Fruit fly (Drosophila melanogaster) whole organism, wandering third instar larva: Measurements from ENCODE around the gene CG11404.

ENCODE experiments used
- Abd-B ChIP-seq: fragments of >200 bp; optimal IDR thresholded peaks from 2 replicates; lab custom pipeline; 2017; ENCODE audit warnings: missing biosample characterization, missing genetic modification characterization
- Hr78 ChIP-seq: fragments of >200 bp; optimal IDR thresholded peaks from 2 replicates; lab custom pipeline; 2017; ENCODE audit warnings: missing biosample characterization, missing genetic modification characterization
- Vsx2 ChIP-seq: fragments of 200-300, 225-300 bp; sonication (Bioruptor generic); optimal IDR thresholded peaks from 2 replicates; lab custom pipeline; 2018; ENCODE audit warnings: missing biosample characterization, missing genetic modification characterization; ENCODE audit not compliant: partially characterized antibody
- br ChIP-seq: fragments of 200-800 bp; sonication (Bioruptor generic); optimal IDR thresholded peaks from 2 replicates; lab custom pipeline; 2016; ENCODE audit warnings: missing biosample characterization, missing genetic modification characterization
- dl ChIP-seq, 2 experiments: fragments of 175-275, 200-275 bp in 1 of 2; fragments of 200-275 bp in 1 of 2; sonication (Bioruptor generic); optimal IDR thresholded peaks; lab custom pipeline; 2018; ENCODE audit warnings: mild to moderate bottlenecking in 2 of 2, missing biosample characterization in 2 of 2, missing genetic modification characterization in 2 of 2, moderate library complexity in 2 of 2; ENCODE audit not compliant: partially characterized antibody in 2 of 2, insufficient read depth in 1 of 2
- dmrt93B ChIP-seq: fragments of 200-800 bp; sonication (Bioruptor generic); optimal IDR thresholded peaks from 2 replicates; lab custom pipeline; 2018; ENCODE audit warnings: missing biosample characterization, mild to moderate bottlenecking, missing genetic modification characterization
- fru ChIP-seq: fragments of 200-800 bp; sonication (Bioruptor generic); optimal IDR thresholded peaks from 3 replicates; lab custom pipeline; 2016; ENCODE audit warnings: missing biosample characterization, mild to moderate bottlenecking, missing genetic modification characterization
- h ChIP-seq: fragments of 200-800 bp; sonication (Bioruptor generic); optimal IDR thresholded peaks from 3 replicates; lab custom pipeline; 2016; ENCODE audit warnings: missing biosample characterization, mild to moderate bottlenecking, missing genetic modification characterization
- pan ChIP-seq: fragments of >200 bp; optimal IDR thresholded peaks from 2 replicates; lab custom pipeline; 2017
- usp ChIP-seq: fragments of >200 bp; optimal IDR thresholded peaks from 2 replicates; lab custom pipeline; 2017; ENCODE audit warnings: missing biosample characterization, missing genetic modification characterization
- woc ChIP-seq: sonication (Bioruptor generic); optimal IDR thresholded peaks from 2 replicates; lab custom pipeline; 2016; ENCODE audit warnings: missing biosample characterization, mild to moderate bottlenecking, missing genetic modification characterization

- TF ChIP-seq Hr78 (GFP tag; lab: Kevin White, UChicago), result no peak
- no peak for TF ChIP-seq Vsx2 (GFP tag; lab: Kevin White, UChicago)
- TF ChIP-seq Abd-B (GFP tag; lab: Kevin White, UChicago), result no peak
- no peak for TF ChIP-seq fru (GFP tag; lab: Kevin White, UChicago)
- TF ChIP-seq dmrt93B (GFP tag; lab: Kevin White, UChicago), result no peak
- TF ChIP-seq br (GFP tag; lab: Kevin White, UChicago), result no peak
- no peak for TF ChIP-seq dl (GFP tag; optimal IDR thresholded peaks at IDR 0.05; lab: Kevin White, UChicago; ENCODE audit: insufficient read depth in 1 of 2, partially characterized antibody in 2 of 2)
- TF ChIP-seq woc (GFP tag; lab: Kevin White, UChicago), result no peak
- no peak for TF ChIP-seq h (GFP tag; lab: Kevin White, UChicago)
- TF ChIP-seq pan (lab: Kevin White, UChicago), result no peak
- TF ChIP-seq usp (GFP tag; lab: Kevin White, UChicago), result no peak
Measured at dm6 chr3L:22504323-22504722, 43.9 kb upstream of the CG11404 start, which contains the start of gene CG43330.
